Fruit fly (Drosophila melanogaster): ENCODE measurements around the gene Hsc20.
A peak's percentile ranks its signal among the peaks of the same experiment; 100 is the strongest.

dm6 chr3L:16217935-16218334 lies 15.0 kb upstream of the Hsc20 start:
- no peak for TF ChIP-seq Mnt (GFP tag; optimal IDR thresholded peaks at IDR 0.05)
- no peak for TF ChIP-seq Hr96 (GFP tag; optimal IDR thresholded peaks at IDR 0.05)
- TF ChIP-seq Clk (GFP tag; optimal IDR thresholded peaks at IDR 0.05), result no peak
- TF ChIP-seq CG7045 (GFP tag; optimal IDR thresholded peaks at IDR 0.05), result no peak
- TF ChIP-seq CG11617 (GFP tag; optimal IDR thresholded peaks at IDR 0.05), result no peak
- no peak for TF ChIP-seq CG33017 (tag; optimal IDR thresholded peaks at IDR 0.05)
- TF ChIP-seq kay (GFP tag; ENCODE audit: borderline replicate concordance), result peak; percentile 39
- no peak for TF ChIP-seq ovo (GFP tag; optimal IDR thresholded peaks at IDR 0.05)
- no peak for TF ChIP-seq tj (GFP tag; optimal IDR thresholded peaks at IDR 0.05)
- TF ChIP-seq pad (GFP tag; optimal IDR thresholded peaks at IDR 0.05), result no peak
- no peak for TF ChIP-seq CG12768 (GFP tag; optimal IDR thresholded peaks at IDR 0.05)
